Worm (Caenorhabditis elegans) whole organism, young adult: ENCODE measurements around the gene tag-290.

ENCODE experiments used
- B0019.2 ChIP-seq: fragments of 200-800 bp; sonication (Bioruptor generic); conservative IDR thresholded peaks from 2 replicates; pipeline ENCODE4 v1.3.6; 2022; ENCODE audit warnings: missing genetic modification reagents, missing genetic modification characterization, missing compliant biosample characterization
- B0261.1 ChIP-seq: sonication (generic microtip); optimal IDR thresholded peaks from 2 replicates; lab custom pipeline; 2016; ENCODE audit warnings: mild to moderate bottlenecking, missing genetic modification characterization, moderate library complexity, missing compliant biosample characterization
- C06A6.2 ChIP-seq: fragments of 200-800 bp; sonication (Bioruptor generic); conservative IDR thresholded peaks from 2 replicates; pipeline ENCODE4 v1.3.6; 2022; ENCODE audit warnings: missing genetic modification characterization, missing compliant biosample characterization
- F33H1.4 ChIP-seq: fragments of 200-800 bp; sonication (Bioruptor generic); IDR thresholded peaks from 2 replicates; pipeline ENCODE4 v1.3.6; 2022; ENCODE audit warnings: missing genetic modification reagents, missing genetic modification characterization, missing compliant biosample characterization
- F39B2.1 ChIP-seq: fragments of 200-800 bp; sonication (Bioruptor generic); IDR thresholded peaks from 2 replicates; pipeline ENCODE4 v1.3.6; 2022; ENCODE audit warnings: missing genetic modification reagents, missing genetic modification characterization, missing compliant biosample characterization
- F55B11.4 ChIP-seq: sonication (generic microtip); optimal IDR thresholded peaks from 2 replicates; lab custom pipeline; 2016; ENCODE audit warnings: missing compliant biosample characterization, missing genetic modification characterization, borderline replicate concordance; ENCODE audit not compliant: insufficient read depth
- K11D2.4 ChIP-seq: fragments of 200-800 bp; sonication (Bioruptor generic); IDR thresholded peaks from 2 replicates; pipeline ENCODE4 v1.3.6; 2022; ENCODE audit warnings: missing genetic modification reagents, missing genetic modification characterization, missing compliant biosample characterization
- T26A5.8 ChIP-seq: sonication (generic microtip); optimal IDR thresholded peaks from 2 replicates; lab custom pipeline; 2016; ENCODE audit warnings: missing genetic modification characterization, missing compliant biosample characterization
- Y79H2A.3 ChIP-seq: fragments of 200-800 bp; sonication (Bioruptor generic); conservative IDR thresholded peaks from 2 replicates; pipeline ENCODE4 v1.3.6; 2022; ENCODE audit warnings: missing genetic modification reagents, missing genetic modification characterization, missing compliant biosample characterization
- atf-7 ChIP-seq: sonication (generic microtip); optimal IDR thresholded peaks from 2 replicates; lab custom pipeline; 2017; ENCODE audit warnings: mild to moderate bottlenecking, missing genetic modification characterization, missing compliant biosample characterization
- attf-5 ChIP-seq: fragments of 200-800 bp; sonication (Bioruptor generic); optimal IDR thresholded peaks from 2 replicates; lab custom pipeline; 2018; ENCODE audit warnings: mild to moderate bottlenecking, missing genetic modification characterization, missing compliant biosample characterization
- attf-6 ChIP-seq: fragments of 200-800 bp; sonication (Bioruptor generic); IDR thresholded peaks from 2 replicates; pipeline ENCODE4 v1.3.6; 2022; ENCODE audit warnings: missing genetic modification reagents, missing genetic modification characterization, missing compliant biosample characterization
- bed-2 ChIP-seq: fragments of 200-800 bp; sonication (Bioruptor generic); IDR thresholded peaks from 2 replicates; pipeline ENCODE4 v1.3.6; 2022; ENCODE audit warnings: missing genetic modification reagents, missing genetic modification characterization, missing compliant biosample characterization
- cebp-1 ChIP-seq, 2 experiments: fragments of 200-800 bp in 1 of 2; sonication (Bioruptor generic) in 1 of 2; sonication (generic microtip) in 1 of 2; IDR thresholded peaks in 1 of 2; optimal IDR thresholded peaks in 1 of 2; 2 replicates each; pipeline versions ENCODE4 v1.3.6 to Lab custom; 2017 to 2022; ENCODE audit warnings: missing compliant biosample characterization in 2 of 2, missing genetic modification characterization in 2 of 2, mild to moderate bottlenecking in 1 of 2, missing genetic modification reagents in 1 of 2, moderate library complexity in 1 of 2
- ekl-4 ChIP-seq: fragments of 200-800 bp; sonication (Bioruptor generic); IDR thresholded peaks from 2 replicates; pipeline ENCODE4 v1.3.6; 2022; ENCODE audit warnings: missing genetic modification reagents, missing genetic modification characterization, missing compliant biosample characterization
- hmg-20 ChIP-seq: fragments of 200-800 bp; sonication (Bioruptor generic); IDR thresholded peaks from 2 replicates; pipeline ENCODE4 v1.3.6; 2022; ENCODE audit warnings: missing genetic modification reagents, missing genetic modification characterization, missing compliant biosample characterization
- hrde-1 ChIP-seq: sonication (generic microtip); optimal IDR thresholded peaks from 2 replicates; lab custom pipeline; 2016; ENCODE audit warnings: missing genetic modification characterization, mild to moderate bottlenecking, missing compliant biosample characterization, moderate library complexity, missing genotype, missing genetic modification reagents, borderline replicate concordance
- let-526 ChIP-seq: fragments of 200-800 bp; sonication (Bioruptor generic); IDR thresholded peaks from 2 replicates; pipeline ENCODE4 v1.3.6; 2022; ENCODE audit warnings: missing genetic modification reagents, missing genetic modification characterization, missing compliant biosample characterization
- let-607 ChIP-seq, 2 experiments: fragments of 200-800 bp in 1 of 2; sonication (Bioruptor generic) in 1 of 2; sonication (generic microtip) in 1 of 2; optimal IDR thresholded peaks; 2 replicates each; lab custom pipeline; 2016 to 2018; ENCODE audit warnings: mild to moderate bottlenecking in 2 of 2, missing compliant biosample characterization in 2 of 2, missing genetic modification characterization in 2 of 2, moderate library complexity in 2 of 2, missing genotype in 1 of 2
- lsy-27 ChIP-seq: sonication (generic microtip); optimal IDR thresholded peaks from 2 replicates; lab custom pipeline; 2017; ENCODE audit warnings: missing genetic modification characterization, mild to moderate bottlenecking, missing compliant biosample characterization, antibody characterized with exemption, missing genotype, borderline replicate concordance; ENCODE audit not compliant: insufficient read depth
- madf-10 ChIP-seq: sonication (generic microtip); optimal IDR thresholded peaks from 2 replicates; lab custom pipeline; 2016; ENCODE audit warnings: mild to moderate bottlenecking, missing genetic modification characterization, missing compliant biosample characterization
- mcd-1 ChIP-seq: fragments of 200-800 bp; sonication (Bioruptor generic); IDR thresholded peaks from 2 replicates; pipeline ENCODE4 v1.3.6; 2022; ENCODE audit warnings: missing genetic modification reagents, missing genetic modification characterization, missing compliant biosample characterization
- mes-4 ChIP-seq: sonication (generic microtip); optimal IDR thresholded peaks from 2 replicates; lab custom pipeline; 2016; ENCODE audit warnings: missing genotype, missing genetic modification characterization, missing compliant biosample characterization
- nhr-80 ChIP-seq: sonication (generic microtip); optimal IDR thresholded peaks from 2 replicates; lab custom pipeline; 2016; ENCODE audit warnings: missing genetic modification characterization, missing compliant biosample characterization
- repo-1 ChIP-seq: sonication (generic microtip); optimal IDR thresholded peaks from 2 replicates; lab custom pipeline; 2017; ENCODE audit warnings: mild to moderate bottlenecking, missing genetic modification characterization, missing compliant biosample characterization
- rpc-1 ChIP-seq, 2 experiments: fragments of 150-350 bp in 1 of 2; sonication (generic microtip) in 1 of 2; optimal IDR thresholded peaks; 2 replicates each; lab custom pipeline; 2014 to 2018; ENCODE audit warnings: missing biosample characterization in 1 of 2, missing genetic modification characterization in 1 of 2, missing genetic modification reagents in 1 of 2, missing genotype in 1 of 2
- sdz-38 ChIP-seq: sonication (generic microtip); optimal IDR thresholded peaks from 2 replicates; lab custom pipeline; 2016; ENCODE audit warnings: missing genotype, missing genetic modification characterization, missing compliant biosample characterization
- somi-1 ChIP-seq: fragments of 200-800 bp; sonication (Bioruptor generic); optimal IDR thresholded peaks from 2 replicates; lab custom pipeline; 2018; ENCODE audit warnings: mild to moderate bottlenecking, missing genetic modification characterization, missing compliant biosample characterization
- tbp1 ChIP-seq: fragments of 200-800 bp; sonication (Bioruptor generic); optimal IDR thresholded peaks from 2 replicates; lab custom pipeline; 2018; ENCODE audit warnings: mild to moderate bottlenecking, missing genetic modification characterization, missing compliant biosample characterization
- tbx-9 ChIP-seq: sonication (generic microtip); optimal IDR thresholded peaks from 2 replicates; lab custom pipeline; 2016; ENCODE audit warnings: borderline replicate concordance, missing genetic modification characterization, inconsistent platforms, missing compliant biosample characterization
- tlf-1 ChIP-seq: fragments of 200-800 bp; sonication (Bioruptor generic); optimal IDR thresholded peaks from 2 replicates; lab custom pipeline; 2018; ENCODE audit warnings: mild to moderate bottlenecking, missing genetic modification characterization, missing compliant biosample characterization
- unc-130 ChIP-seq: sonication (generic microtip); optimal IDR thresholded peaks from 2 replicates; lab custom pipeline; 2016; ENCODE audit warnings: missing genetic modification reagents, missing genetic modification characterization, missing compliant biosample characterization
- zim-3 ChIP-seq: sonication (generic microtip); optimal IDR thresholded peaks from 2 replicates; lab custom pipeline; 2017; ENCODE audit warnings: mild to moderate bottlenecking, missing genetic modification characterization, moderate library complexity, missing compliant biosample characterization
- ztf-25 ChIP-seq: fragments of 200-800 bp; sonication (Bioruptor generic); IDR thresholded peaks from 2 replicates; pipeline ENCODE4 v1.3.6; 2022; ENCODE audit warnings: missing genetic modification reagents, missing genetic modification characterization, missing compliant biosample characterization
- ztf-6 ChIP-seq: fragments of 200-800 bp; sonication (Bioruptor generic); IDR thresholded peaks from 2 replicates; pipeline ENCODE4 v1.3.6; 2022; ENCODE audit warnings: missing genetic modification reagents, missing genetic modification characterization, missing compliant biosample characterization

Gene tag-290

DNA sequence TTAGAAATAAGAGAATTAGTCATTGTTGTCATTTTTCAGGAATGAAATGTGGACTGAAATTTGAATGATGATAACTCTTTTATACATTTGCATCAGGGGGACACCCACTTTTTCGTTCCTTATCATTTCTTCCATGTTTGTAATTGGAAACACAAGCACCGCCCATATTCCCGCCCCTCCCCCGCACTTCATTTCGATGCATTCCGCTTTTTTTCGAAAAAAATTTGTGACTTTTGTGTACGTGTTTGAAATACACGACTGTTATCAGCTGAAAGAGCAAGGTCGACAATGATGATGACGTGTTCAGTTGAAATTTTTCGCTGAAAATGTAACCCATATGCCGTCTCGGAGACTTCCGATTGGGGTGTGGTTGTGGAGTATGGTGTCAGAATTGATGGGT lies 37.6 kb downstream of the tag-290 start, which contains the start of gene zip-10:
TSS of gene zip-10 (minus strand) at position 43 of the 400 bp plus-strand sequence.
- TF ChIP-seq let-607 (tag; optimal IDR thresholded peaks at IDR 0.05; lab: Kevin White, UChicago) (peak; percentile 39 to 59), nhr-80 (tag; lab: Kevin White, UChicago) (peak; percentile 96), mcd-1 (no peak), atf-7 (peak; percentile 77)

- TF ChIP-seq zim-3 (tag; lab: Kevin White, UChicago) (no peak), F55B11.4 (tag; lab: Kevin White, UChicago) (no peak), hrde-1 (tag; lab: Kevin White, UChicago) (no peak), hmg-20 (no peak), attf-5 (GFP tag; lab: Kevin White, UChicago) (no peak), ekl-4 (GFP tag; lab: Robert Waterston, UW) (no peak), B0019.2 (GFP tag; lab: Robert Waterston, UW) (no peak), F39B2.1 (no peak), tbx-9 (no peak), let-526 (GFP tag; lab: Robert Waterston, UW) (no peak), ztf-6 (GFP tag; lab: Robert Waterston, UW) (no peak), T26A5.8 (no peak), rpc-1 (optimal IDR thresholded peaks at IDR 0.05; lab: Kevin White, UChicago) (no peak), rpc-1 (tag; optimal IDR thresholded peaks at IDR 0.05; lab: Kevin White, UChicago) (no peak), C06A6.2 (GFP tag; lab: Robert Waterston, UW) (no peak), ztf-25 (GFP tag; lab: Robert Waterston, UW) (no peak), mes-4 (tag; lab: Kevin White, UChicago) (no peak), repo-1 (tag; lab: Kevin White, UChicago) (no peak)
Measured at ce11 chrV:11653095-11653494, 40.0 kb downstream of the tag-290 start.

DNA sequence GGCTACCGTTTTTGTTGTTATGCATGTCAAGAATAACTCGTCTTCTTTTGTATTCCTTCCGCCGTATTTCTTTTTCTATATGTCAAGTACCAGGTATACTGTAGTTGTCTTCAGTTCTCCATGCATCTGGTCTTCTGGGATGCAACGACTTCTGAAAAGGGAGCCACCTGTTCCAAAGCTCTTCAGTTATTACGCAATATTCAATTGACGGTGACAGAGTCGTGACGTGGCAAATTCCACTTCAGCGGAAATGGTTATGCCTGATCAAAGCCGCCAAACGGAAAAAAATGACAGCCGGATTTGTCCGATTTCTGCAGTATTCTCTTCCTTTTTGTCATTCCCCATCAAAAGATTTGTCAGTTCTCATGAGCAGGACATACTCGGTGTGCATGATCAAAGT lies 43.4 kb downstream of the tag-290 start:
- TF ChIP-seq B0261.1 (tag; lab: Kevin White, UChicago) (no peak), cebp-1 (GFP tag; IDR thresholded peaks at IDR 0.05; lab: Robert Waterston, UW) (no peak), cebp-1 (tag; optimal IDR thresholded peaks at IDR 0.05; lab: Kevin White, UChicago) (no peak), bed-2 (no peak), tbp1 (GFP tag; lab: Kevin White, UChicago) (no peak), madf-10 (no peak), hmg-20 (no peak), somi-1 (GFP tag; lab: Kevin White, UChicago) (no peak), K11D2.4 (GFP tag; lab: Robert Waterston, UW) (no peak), F33H1.4 (no peak), F55B11.4 (tag; lab: Kevin White, UChicago) (no peak), sdz-38 (tag; lab: Kevin White, UChicago) (no peak), attf-6 (no peak), tlf-1 (GFP tag; lab: Kevin White, UChicago) (no peak), lsy-27 (tag; lab: Kevin White, UChicago) (no peak), Y79H2A.3 (GFP tag; lab: Robert Waterston, UW) (no peak), unc-130 (no peak)
